Fruit fly (Drosophila melanogaster): ENCODE data around the gene squ.

squ gene

DNA sequence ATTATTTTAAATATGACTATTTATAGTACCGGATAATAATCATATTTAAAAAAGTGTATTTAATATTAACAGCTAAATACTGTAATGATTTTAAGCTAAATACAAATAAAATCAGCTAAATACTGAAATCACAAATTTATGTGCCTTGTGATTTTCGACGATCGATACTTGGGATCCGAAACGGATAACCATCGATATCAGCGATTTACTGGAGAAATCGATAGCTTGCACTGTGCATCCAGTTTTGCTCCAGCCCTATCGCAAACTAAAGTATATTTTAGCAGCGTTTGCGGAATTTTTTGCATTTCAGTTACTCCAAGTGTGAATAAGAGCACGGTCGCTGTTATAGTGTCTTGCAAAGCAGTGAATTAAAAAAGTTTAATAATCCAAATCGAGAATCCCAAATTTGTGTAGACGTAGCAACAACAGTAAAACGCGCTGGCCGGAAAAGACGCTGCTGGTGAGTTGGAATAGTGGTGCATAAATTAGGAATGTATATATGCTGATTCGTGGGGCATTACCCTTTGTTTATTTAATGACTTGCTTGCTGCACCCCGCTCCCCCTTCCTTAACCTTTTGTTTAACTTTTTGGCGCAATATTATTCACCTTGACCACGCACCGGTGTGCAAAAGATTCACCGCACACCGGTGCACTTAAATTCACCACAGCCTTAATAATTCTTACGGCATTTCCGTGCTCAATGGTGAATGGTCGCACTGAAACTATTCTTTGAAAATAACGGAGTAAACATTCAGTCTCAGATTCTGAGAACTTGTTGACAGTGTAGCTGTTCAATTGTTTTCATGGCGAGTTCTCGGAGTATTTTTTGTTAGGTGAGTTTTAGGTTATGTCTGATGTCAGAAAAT, at the start of gene squ, which contains the start of gene grp (continued):
- TF ChIP-seq CG18011 (GFP tag; optimal IDR thresholded peaks at IDR 0.05) (no peak), CG10462 (GFP tag; optimal IDR thresholded peaks at IDR 0.05) (no peak), Fer2 (tag; optimal IDR thresholded peaks at IDR 0.05) (no peak), btn (GFP tag; optimal IDR thresholded peaks at IDR 0.05) (no peak), pnt (GFP tag; optimal IDR thresholded peaks at IDR 0.05) (no peak), CG11093 (GFP tag; IDR thresholded peaks at IDR 0.05) (no peak), CG16815 (GFP tag; optimal IDR thresholded peaks at IDR 0.05) (no peak), CG15601 (tag; optimal IDR thresholded peaks at IDR 0.05) (peak; percentile 34), CG2116 (GFP tag; optimal IDR thresholded peaks at IDR 0.05) (peak; percentile 71), insv (GFP tag; optimal IDR thresholded peaks at IDR 0.05) (no peak), Optix (GFP tag; IDR thresholded peaks at IDR 0.05) (no peak), dimm (GFP tag; IDR thresholded peaks at IDR 0.05) (no peak), amos (GFP tag; IDR thresholded peaks at IDR 0.05; ENCODE audit: partially characterized antibody) (peak; percentile 96), Scr (GFP tag; IDR thresholded peaks at IDR 0.05; ENCODE audit: partially characterized antibody) (peak; percentile 94), sob (GFP tag; IDR thresholded peaks at IDR 0.05) (no peak), repo (GFP tag; optimal IDR thresholded peaks at IDR 0.05) (no peak), CG12769 (tag; optimal IDR thresholded peaks at IDR 0.05) (no peak), otp (GFP tag; IDR thresholded peaks at IDR 0.05) (no peak), Adf1 (GFP tag; IDR thresholded peaks at IDR 0.05) (no peak), Hand (GFP tag; optimal IDR thresholded peaks at IDR 0.05) (no peak), maf-S (GFP tag; optimal IDR thresholded peaks at IDR 0.05) (no peak), CG18476 (GFP tag; optimal IDR thresholded peaks at IDR 0.05) (no peak), Mrtf (GFP tag; IDR thresholded peaks at IDR 0.05) (no peak), tap (tag; optimal IDR thresholded peaks at IDR 0.05) (no peak), CG7987 (GFP tag; optimal IDR thresholded peaks at IDR 0.05) (no peak), CG2129 (GFP tag; IDR thresholded peaks at IDR 0.05; ENCODE audit: partially characterized antibody) (peak; percentile 61), CG18262 (tag; optimal IDR thresholded peaks at IDR 0.05) (no peak), Usf (GFP tag; optimal IDR thresholded peaks at IDR 0.05) (no peak), CG4617 (GFP tag; optimal IDR thresholded peaks at IDR 0.05; ENCODE audit: borderline replicate concordance) (peak; percentile 51), slou (GFP tag; optimal IDR thresholded peaks at IDR 0.05) (no peak), Spps (tag; optimal IDR thresholded peaks at IDR 0.05) (no peak), cwo (GFP tag; optimal IDR thresholded peaks at IDR 0.05) (no peak), psq (GFP tag; optimal IDR thresholded peaks at IDR 0.05) (no peak), CG7271 (tag; optimal IDR thresholded peaks at IDR 0.05) (no peak), Ravus (GFP tag; IDR thresholded peaks at IDR 0.05) (no peak), NfI (GFP tag; optimal IDR thresholded peaks at IDR 0.05) (no peak), bab2 (GFP tag; optimal IDR thresholded peaks at IDR 0.05) (no peak), CG12391 (tag; optimal IDR thresholded peaks at IDR 0.05) (no peak), CG10959 (GFP tag; IDR thresholded peaks at IDR 0.05) (no peak), GATAe (GFP tag; conservative IDR thresholded peaks at IDR 0.05) (no peak), HLH4C (GFP tag; IDR thresholded peaks at IDR 0.05; ENCODE audit: partially characterized antibody) (peak; percentile 99), dmrt99B (tag; optimal IDR thresholded peaks at IDR 0.05) (no peak), Myb (GFP tag; optimal IDR thresholded peaks at IDR 0.05) (peak; percentile 96), CG8281 (tag; optimal IDR thresholded peaks at IDR 0.05) (no peak), CG11560 (tag; IDR thresholded peaks at IDR 0.05) (no peak), emc (GFP tag; optimal IDR thresholded peaks at IDR 0.05) (no peak), Nf-YC (tag; optimal IDR thresholded peaks at IDR 0.05) (no peak), CG31441 (GFP tag; IDR thresholded peaks at IDR 0.05) (peak; percentile 77), eyg (GFP tag; optimal IDR thresholded peaks at IDR 0.05) (no peak)

Measured in whole organism, embryonic.